Fruit fly (Drosophila melanogaster): Measurements from ENCODE around the gene CG11786.

CG11786 gene

dm6 chr3R:25039028-25039476 lies 7.1 kb upstream of the CG11786 start, which contains the start of the genes Ythdf and bai (continued):
- no peak for TF ChIP-seq tio (GFP tag; optimal IDR thresholded peaks at IDR 0.05)
- no peak for TF ChIP-seq ind (GFP tag; optimal IDR thresholded peaks at IDR 0.05)
- peak; percentile 17 for TF ChIP-seq HmgD (GFP tag; optimal IDR thresholded peaks at IDR 0.05)
- TF ChIP-seq CG12155 (GFP tag; optimal IDR thresholded peaks at IDR 0.05) = peak; percentile 63
- no peak for TF ChIP-seq CG7357 (GFP tag; IDR thresholded peaks at IDR 0.05)
- TF ChIP-seq Dip3 (GFP tag; optimal IDR thresholded peaks at IDR 0.05) = peak; percentile 17
- TF ChIP-seq row (GFP tag; IDR thresholded peaks at IDR 0.05) = peak; percentile 60
- TF ChIP-seq CG11695 (GFP tag; IDR thresholded peaks at IDR 0.05) = no peak
- TF ChIP-seq CG34376 (GFP tag; optimal IDR thresholded peaks at IDR 0.05) = peak; percentile 13
- no peak for TF ChIP-seq Taf1 (GFP tag; IDR thresholded peaks at IDR 0.05)
- TF ChIP-seq psq (GFP tag; optimal IDR thresholded peaks at IDR 0.05) = peak; percentile 49
- TF ChIP-seq CG4360 (GFP tag; IDR thresholded peaks at IDR 0.05) = no peak
- TF ChIP-seq CG43689 (GFP tag; IDR thresholded peaks at IDR 0.05) = no peak
- no peak for TF ChIP-seq Blimp-1 (GFP tag; optimal IDR thresholded peaks at IDR 0.05)
- no peak for TF ChIP-seq cas (GFP tag; IDR thresholded peaks at IDR 0.05)
- TF ChIP-seq CG8944 (GFP tag; optimal IDR thresholded peaks at IDR 0.05) = no peak
- no peak for TF ChIP-seq Fer3 (tag; optimal IDR thresholded peaks at IDR 0.05)
- peak; percentile 69 for TF ChIP-seq bbx (GFP tag; IDR thresholded peaks at IDR 0.05; ENCODE audit: partially characterized antibody)
- no peak for TF ChIP-seq Dek (tag; optimal IDR thresholded peaks at IDR 0.05)
- TF ChIP-seq CG8765 (GFP tag; IDR thresholded peaks at IDR 0.05) = no peak
- no peak for TF ChIP-seq odd (GFP tag; optimal IDR thresholded peaks at IDR 0.05)
- TF ChIP-seq CG42726 (GFP tag; IDR thresholded peaks at IDR 0.05; ENCODE audit: partially characterized antibody) = peak; percentile 82
- TF ChIP-seq CG9727 (GFP tag; optimal IDR thresholded peaks at IDR 0.05) = no peak
- TF ChIP-seq CG17385 (GFP tag; optimal IDR thresholded peaks at IDR 0.05) = no peak
- peak; percentile 3 for TF ChIP-seq ftz-f1 (GFP tag; optimal IDR thresholded peaks at IDR 0.05)
- no peak for TF ChIP-seq Lim3 (GFP tag; IDR thresholded peaks at IDR 0.05)
- TF ChIP-seq tx (GFP tag; optimal IDR thresholded peaks at IDR 0.05) = peak; percentile 6
- TF ChIP-seq aop (GFP tag; IDR thresholded peaks at IDR 0.05) = no peak
- TF ChIP-seq abd-A (tag; optimal IDR thresholded peaks at IDR 0.05) = no peak
- TF ChIP-seq scrt (GFP tag; optimal IDR thresholded peaks at IDR 0.05) = no peak
- peak; percentile 16 for TF ChIP-seq shn (GFP tag; optimal IDR thresholded peaks at IDR 0.05)
- TF ChIP-seq Ravus (GFP tag; IDR thresholded peaks at IDR 0.05) = no peak
- no peak for TF ChIP-seq ash1 (GFP tag; optimal IDR thresholded peaks at IDR 0.05)
- TF ChIP-seq CG18262 (tag; optimal IDR thresholded peaks at IDR 0.05) = no peak
- TF ChIP-seq CG10565 (GFP tag; optimal IDR thresholded peaks at IDR 0.05) = no peak
- no peak for TF ChIP-seq CG6654 (GFP tag; optimal IDR thresholded peaks at IDR 0.05)
- TF ChIP-seq CG3163 (GFP tag; optimal IDR thresholded peaks at IDR 0.05) = no peak
- TF ChIP-seq Med (GFP tag) = peak; percentile 73
- peak; percentile 27 for TF ChIP-seq Side (GFP tag; optimal IDR thresholded peaks at IDR 0.05)
- TF ChIP-seq Kr (GFP tag; optimal IDR thresholded peaks at IDR 0.05) = no peak
- peak; percentile 50 for TF ChIP-seq Hsf (GFP tag; optimal IDR thresholded peaks at IDR 0.05)
- peak; percentile 15 for TF ChIP-seq ems (GFP tag; optimal IDR thresholded peaks at IDR 0.05)
- TF ChIP-seq cwo (GFP tag; optimal IDR thresholded peaks at IDR 0.05) = no peak
- no peak for TF ChIP-seq nom (GFP tag; optimal IDR thresholded peaks at IDR 0.05)
- no peak for TF ChIP-seq Six4 (GFP tag; optimal IDR thresholded peaks at IDR 0.05)
- peak; percentile 21 for TF ChIP-seq CG9609 (GFP tag; optimal IDR thresholded peaks at IDR 0.05)
- no peak for TF ChIP-seq bowl (GFP tag; IDR thresholded peaks at IDR 0.05)
- TF ChIP-seq mld (GFP tag; IDR thresholded peaks at IDR 0.05; ENCODE audit: partially characterized antibody) = 0 out of 3 replicates have a peak, but pooled peaks have one; percentile 56
- no peak for TF ChIP-seq CG7271 (tag; optimal IDR thresholded peaks at IDR 0.05)
- peak; percentile 64; the same call in 1 of the 2 replicates for TF ChIP-seq slbo (GFP tag; IDR thresholded peaks at IDR 0.05)
- TF ChIP-seq gem (tag; optimal IDR thresholded peaks at IDR 0.05) = no peak
- TF ChIP-seq onecut (GFP tag; IDR thresholded peaks at IDR 0.05) = no peak

All from whole organism, embryonic.